Fruit fly (Drosophila melanogaster): ENCODE results near the gene Takl2.

- no peak for TF ChIP-seq Myc (optimal IDR thresholded peaks at IDR 0.05)
- no peak for TF ChIP-seq psq (optimal IDR thresholded peaks at IDR 0.05)
- no peak for TF ChIP-seq h (optimal IDR thresholded peaks at IDR 0.05)
Measured at dm6 chr3R:22763587-22763986, 29.9 kb upstream of the Takl2 start, which contains the start of gene Nepl14.

Data from Kc167 (cell line).